Fruit fly (Drosophila melanogaster) whole organism, embryonic: ENCODE results near the gene sll.

Experiments used
- B-H2 ChIP-seq: fragments of 200-800 bp; sonication (Bioruptor generic); optimal IDR thresholded peaks from 2 replicates; lab custom pipeline; 2018; ENCODE audit warnings: missing biosample characterization, mild to moderate bottlenecking, missing genetic modification characterization
- CG10321 ChIP-seq: fragments of 200-800 bp; sonication (Bioruptor generic); IDR thresholded peaks from 2 replicates; pipeline ENCODE4 v1.3.6; 2022; ENCODE audit warnings: missing biosample characterization, missing genetic modification characterization
- CG11247 ChIP-seq: fragments of 200-800 bp; sonication (Bioruptor generic); IDR thresholded peaks from 2 replicates; pipeline ENCODE4 v1.3.6; 2022; ENCODE audit warnings: missing biosample characterization, missing genetic modification characterization
- CG1233 ChIP-seq: fragments of 200-800 bp; sonication (Bioruptor generic); optimal IDR thresholded peaks from 4 replicates; lab custom pipeline; 2018; ENCODE audit warnings: missing biosample characterization, mild to moderate bottlenecking, missing genetic modification characterization
- CG14667 ChIP-seq: fragments of 200-800 bp; sonication (Bioruptor generic); IDR thresholded peaks from 2 replicates; pipeline ENCODE4 v1.3.6; 2022; ENCODE audit warnings: missing biosample characterization, missing genetic modification characterization
- CG15696 ChIP-seq: fragments of 200-800 bp; sonication (Bioruptor generic); optimal IDR thresholded peaks from 2 replicates; lab custom pipeline; 2019; ENCODE audit warnings: missing biosample characterization, mild to moderate bottlenecking, missing genetic modification characterization, moderate library complexity
- CG17568 ChIP-seq: fragments of 200-800 bp; sonication (Bioruptor generic); optimal IDR thresholded peaks from 2 replicates; lab custom pipeline; 2018; ENCODE audit warnings: missing biosample characterization, mild to moderate bottlenecking, missing genetic modification characterization, moderate library complexity
- CG2129 ChIP-seq: fragments of 200-800 bp; sonication (Bioruptor generic); IDR thresholded peaks from 2 replicates; pipeline ENCODE4 v1.3.6; 2022; ENCODE audit warnings: missing biosample characterization, missing genetic modification characterization; ENCODE audit not compliant: partially characterized antibody
- CG31224 ChIP-seq: fragments of 200-800 bp; sonication (Bioruptor generic); IDR thresholded peaks from 2 replicates; pipeline ENCODE4 v1.3.6; 2022; ENCODE audit warnings: missing biosample characterization, missing genetic modification characterization
- CG3163 ChIP-seq: fragments of 200-800 bp; sonication (Bioruptor generic); optimal IDR thresholded peaks from 3 replicates; lab custom pipeline; 2016; ENCODE audit warnings: missing biosample characterization, missing genetic modification characterization
- CG32767 ChIP-seq: fragments of 200-800 bp; sonication (Bioruptor generic); IDR thresholded peaks from 2 replicates; pipeline ENCODE4 v1.3.6; 2022; ENCODE audit warnings: missing biosample characterization, missing genetic modification characterization
- CG3407 ChIP-seq: fragments of 200-800 bp; sonication (Bioruptor generic); optimal IDR thresholded peaks from 2 replicates; lab custom pipeline; 2018; ENCODE audit warnings: missing biosample characterization, mild to moderate bottlenecking, missing genetic modification characterization
- CG4282 ChIP-seq: fragments of 200-800 bp; sonication (Bioruptor generic); optimal IDR thresholded peaks from 2 replicates; lab custom pipeline; 2016; ENCODE audit warnings: missing biosample characterization, missing genetic modification characterization
- CG4424 ChIP-seq: fragments of 200-800 bp; sonication (Bioruptor generic); optimal IDR thresholded peaks from 3 replicates; lab custom pipeline; 2016; ENCODE audit warnings: missing biosample characterization, missing genetic modification characterization
- CG5245 ChIP-seq: fragments of 200-800 bp; sonication (Bioruptor generic); optimal IDR thresholded peaks from 3 replicates; lab custom pipeline; 2016; ENCODE audit warnings: missing biosample characterization, missing genetic modification characterization
- CG6791 ChIP-seq: fragments of 200-800 bp; sonication (Bioruptor generic); IDR thresholded peaks from 3 replicates; pipeline ENCODE4 v1.3.6; 2022; ENCODE audit warnings: missing biosample characterization, missing genetic modification characterization; ENCODE audit not compliant: partially characterized antibody
- CG7745 ChIP-seq: fragments of 200-800 bp; sonication (Bioruptor generic); optimal IDR thresholded peaks from 2 replicates; lab custom pipeline; 2018; ENCODE audit warnings: missing biosample characterization, mild to moderate bottlenecking, missing genetic modification characterization, moderate library complexity
- CG7839 ChIP-seq: fragments of 200-800 bp; sonication (Bioruptor generic); optimal IDR thresholded peaks from 3 replicates; lab custom pipeline; 2018; ENCODE audit warnings: missing biosample characterization, mild to moderate bottlenecking, missing genetic modification characterization, moderate library complexity
- CG9817 ChIP-seq: fragments of 200-800 bp; sonication (Bioruptor generic); optimal IDR thresholded peaks from 2 replicates; lab custom pipeline; 2018; ENCODE audit warnings: missing biosample characterization, mild to moderate bottlenecking, missing genetic modification characterization, moderate library complexity
- Dad ChIP-seq: fragments of 200-800 bp; sonication (Bioruptor generic); optimal IDR thresholded peaks from 3 replicates; lab custom pipeline; 2016; ENCODE audit warnings: missing biosample characterization, missing genetic modification characterization
- Eip74EF ChIP-seq, 2 experiments: fragments of 200-800 bp in 1 of 2; fragments of >200 bp in 1 of 2; sonication (Bioruptor generic) in 1 of 2; optimal IDR thresholded peaks; 2 replicates each; lab custom pipeline; 2017 to 2019; ENCODE audit warnings: missing biosample characterization in 2 of 2, missing genetic modification characterization in 2 of 2, mild to moderate bottlenecking in 1 of 2, moderate library complexity in 1 of 2
- Ets65A ChIP-seq: fragments of 200-800 bp; sonication (Bioruptor generic); peaks from one replicate; lab custom pipeline; 2016; ENCODE audit warnings: missing biosample characterization, missing genetic modification characterization
- Hr39 ChIP-seq: fragments of >200 bp; optimal IDR thresholded peaks from 2 replicates; lab custom pipeline; 2017
- Lim3 ChIP-seq: fragments of 200-800 bp; sonication (Bioruptor generic); IDR thresholded peaks from 2 replicates; pipeline ENCODE4 v1.3.6; 2022; ENCODE audit warnings: missing biosample characterization, missing genetic modification characterization
- Opbp ChIP-seq: fragments of 200-800 bp; sonication (Bioruptor generic); IDR thresholded peaks from 3 replicates; pipeline ENCODE4 v1.3.6; 2022; ENCODE audit warnings: missing biosample characterization, missing genetic modification characterization; ENCODE audit not compliant: partially characterized antibody
- Rx ChIP-seq: fragments of 200-800 bp; sonication (Bioruptor generic); IDR thresholded peaks from 2 replicates; pipeline ENCODE4 v1.3.6; 2022; ENCODE audit warnings: missing biosample characterization, missing genetic modification characterization
- caup ChIP-seq: fragments of 200-800 bp; sonication (Bioruptor generic); optimal IDR thresholded peaks from 3 replicates; lab custom pipeline; 2017; ENCODE audit warnings: missing biosample characterization, mild to moderate bottlenecking, missing genetic modification characterization, moderate library complexity; ENCODE audit not compliant: severe bottlenecking
- chm ChIP-seq: fragments of 200-800 bp; sonication (Bioruptor generic); IDR thresholded peaks from 2 replicates; pipeline ENCODE4 v1.3.6; 2022; ENCODE audit warnings: missing biosample characterization, missing genetic modification characterization
- da ChIP-seq: fragments of 200-800 bp; sonication (Bioruptor generic); optimal IDR thresholded peaks from 2 replicates; lab custom pipeline; 2016; ENCODE audit warnings: missing biosample characterization, missing genetic modification characterization
- dm ChIP-seq: fragments of 200-800 bp; sonication (Bioruptor generic); optimal IDR thresholded peaks from 3 replicates; lab custom pipeline; 2016; ENCODE audit warnings: missing biosample characterization, missing genetic modification characterization
- dmrt99B ChIP-seq: fragments of 200-800 bp; sonication (Bioruptor generic); optimal IDR thresholded peaks from 2 replicates; lab custom pipeline; 2018; ENCODE audit warnings: missing biosample characterization, mild to moderate bottlenecking, missing genetic modification characterization, moderate library complexity
- dpn ChIP-seq, 2 experiments: fragments of 200-800 bp; sonication (Bioruptor generic); optimal IDR thresholded peaks; 3 replicates each; lab custom pipeline; 2016; ENCODE audit warnings: missing biosample characterization in 2 of 2, missing genetic modification characterization in 2 of 2
- h ChIP-seq: fragments of >200 bp; optimal IDR thresholded peaks from 2 replicates; lab custom pipeline; 2017
- hth ChIP-seq: fragments of >200 bp; optimal IDR thresholded peaks from 2 replicates; lab custom pipeline; 2017; ENCODE audit warnings: inconsistent platforms
- inv ChIP-seq: fragments of 200-800 bp; sonication (Bioruptor generic); IDR thresholded peaks from 2 replicates; pipeline ENCODE4 v1.3.6; 2022; ENCODE audit warnings: missing biosample characterization, missing genetic modification characterization; ENCODE audit not compliant: partially characterized antibody
- jumu ChIP-seq: fragments of 200-800 bp; sonication (Bioruptor generic); optimal IDR thresholded peaks from 3 replicates; lab custom pipeline; 2016; ENCODE audit warnings: missing biosample characterization, missing genetic modification characterization
- kah ChIP-seq: fragments of 200-800 bp; sonication (Bioruptor generic); optimal IDR thresholded peaks from 2 replicates; lab custom pipeline; 2018; ENCODE audit warnings: missing biosample characterization, mild to moderate bottlenecking, missing genetic modification characterization
- kni ChIP-seq: fragments of 200-800 bp; sonication (Bioruptor generic); optimal IDR thresholded peaks from 3 replicates; lab custom pipeline; 2017; ENCODE audit warnings: mild to moderate bottlenecking, missing biosample characterization, missing genetic modification reagents, missing genetic modification characterization
- nerfin-2 ChIP-seq: fragments of 200-800 bp; sonication (Bioruptor generic); IDR thresholded peaks from 2 replicates; pipeline ENCODE4 v1.3.6; 2022; ENCODE audit warnings: missing biosample characterization, missing genetic modification characterization; ENCODE audit not compliant: partially characterized antibody
- pnt ChIP-seq: fragments of 200-800 bp; sonication (Bioruptor generic); optimal IDR thresholded peaks from 3 replicates; lab custom pipeline; 2016; ENCODE audit warnings: missing biosample characterization, missing genetic modification characterization
- sc ChIP-seq, 3 experiments: fragments of >200 bp in 2 of 3; fragments of 200-800 bp in 1 of 3; sonication (Bioruptor generic) in 1 of 3; optimal IDR thresholded peaks; 2 replicates in 2 of 3; 3 replicates in 1 of 3; lab custom pipeline; 2017; ENCODE audit warnings: mild to moderate bottlenecking in 1 of 3, missing biosample characterization in 1 of 3, missing genetic modification characterization in 1 of 3, missing genetic modification reagents in 1 of 3
- scrt ChIP-seq: fragments of 200-800 bp; sonication (Bioruptor generic); optimal IDR thresholded peaks from 2 replicates; lab custom pipeline; 2018; ENCODE audit warnings: missing biosample characterization, mild to moderate bottlenecking, missing genetic modification characterization, moderate library complexity
- seq ChIP-seq: fragments of 200-800 bp; sonication (Bioruptor generic); IDR thresholded peaks from 2 replicates; pipeline ENCODE4 v1.3.6; 2022; ENCODE audit warnings: missing biosample characterization, missing genetic modification characterization
- shn ChIP-seq: fragments of 200-800 bp; sonication (Bioruptor generic); optimal IDR thresholded peaks from 3 replicates; lab custom pipeline; 2016; ENCODE audit warnings: missing biosample characterization, missing genetic modification characterization
- tna ChIP-seq: fragments of 200-800 bp; sonication (Bioruptor generic); IDR thresholded peaks from 2 replicates; pipeline ENCODE4 v1.3.6; 2022; ENCODE audit warnings: missing biosample characterization, missing genetic modification characterization; ENCODE audit not compliant: partially characterized antibody
- trem ChIP-seq: fragments of 200-800 bp; optimal IDR thresholded peaks from 3 replicates; lab custom pipeline; 2019; ENCODE audit warnings: missing biosample characterization, mild to moderate bottlenecking, missing genetic modification characterization, moderate library complexity
- twi ChIP-seq: fragments of 200-800 bp; optimal IDR thresholded peaks from 2 replicates; lab custom pipeline; 2019; ENCODE audit warnings: missing biosample characterization, mild to moderate bottlenecking, missing genetic modification characterization, moderate library complexity
- unpg ChIP-seq: fragments of 200-800 bp; sonication (Bioruptor generic); optimal IDR thresholded peaks from 3 replicates; lab custom pipeline; 2018; ENCODE audit warnings: missing biosample characterization, mild to moderate bottlenecking, missing genetic modification characterization, moderate library complexity
- zen2 ChIP-seq: fragments of 200-800 bp; sonication (Bioruptor generic); IDR thresholded peaks from 3 replicates; pipeline ENCODE4 v1.3.6; 2022; ENCODE audit warnings: missing biosample characterization, missing genetic modification characterization; ENCODE audit not compliant: partially characterized antibody

sll gene

DNA sequence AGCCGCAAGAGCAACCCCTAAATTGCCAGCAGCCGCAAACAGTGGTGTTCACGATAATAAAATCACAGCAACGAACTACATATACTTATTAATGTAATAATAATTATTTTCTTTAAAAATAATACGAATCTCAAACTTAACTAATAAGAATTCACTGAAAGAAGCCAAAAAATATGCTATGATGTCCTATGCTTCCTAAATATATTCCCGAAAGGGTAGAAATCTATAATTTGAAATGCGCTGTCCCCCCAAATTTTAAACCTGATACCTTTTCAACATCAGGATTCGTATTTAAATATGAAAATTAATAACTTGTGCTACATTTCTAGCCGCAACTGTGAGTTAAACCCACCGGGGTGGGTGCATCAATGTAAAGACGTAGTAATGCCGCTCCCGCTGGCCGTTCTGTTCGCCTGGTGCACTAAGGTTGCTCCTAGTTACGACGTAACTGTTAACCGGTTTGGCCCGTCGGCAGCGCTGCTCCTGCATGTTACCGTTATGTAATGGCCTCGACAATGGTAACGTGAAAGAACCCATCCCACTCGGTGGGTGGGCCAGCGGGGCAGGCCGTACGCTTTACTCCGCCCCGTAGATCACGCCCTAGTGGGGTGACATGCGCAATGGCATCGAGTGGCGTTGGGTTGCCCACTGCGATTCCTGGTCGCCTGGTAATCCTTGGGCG lies 1.6 kb upstream of the sll start:
- TF ChIP-seq twi (tag; lab: Kevin White, UChicago): no peak
- no peak for TF ChIP-seq CG4282 (GFP tag; lab: Kevin White, UChicago)
- TF ChIP-seq CG2129 (GFP tag; lab: Robert Waterston, UW): no peak
- peak; percentile 71 for TF ChIP-seq kah (GFP tag; lab: Kevin White, UChicago)
- peak; percentile 56; the same call in 1 of the 2 replicates for TF ChIP-seq CG32767
- peak; percentile 65 for TF ChIP-seq Ets65A (GFP tag; lab: Kevin White, UChicago)
- no peak for TF ChIP-seq sc (optimal IDR thresholded peaks at IDR 0.05; lab: Kevin White, UChicago)
- peak; percentile 77 for TF ChIP-seq sc (GFP tag; optimal IDR thresholded peaks at IDR 0.05; lab: Kevin White, UChicago)
- TF ChIP-seq chm (GFP tag; lab: Robert Waterston, UW): no peak
- TF ChIP-seq CG5245 (GFP tag; lab: Kevin White, UChicago): no peak
- TF ChIP-seq Dad (GFP tag; lab: Kevin White, UChicago): no peak
- peak; percentile 87 for TF ChIP-seq dmrt99B (tag; lab: Kevin White, UChicago)
- peak; percentile 98 for TF ChIP-seq CG31224 (GFP tag; lab: Robert Waterston, UW)
- TF ChIP-seq dm: no peak
- peak; percentile 37 to 61 for TF ChIP-seq dpn (GFP tag; optimal IDR thresholded peaks at IDR 0.05; lab: Kevin White, UChicago)
- TF ChIP-seq CG7839 (tag; lab: Kevin White, UChicago): peak; percentile 90
- TF ChIP-seq da (GFP tag; lab: Kevin White, UChicago): no peak
- peak; percentile 95 for TF ChIP-seq kni
- peak; percentile 82 for TF ChIP-seq CG4424 (GFP tag; lab: Kevin White, UChicago)
- TF ChIP-seq nerfin-2 (GFP tag; lab: Robert Waterston, UW): no peak
- no peak for TF ChIP-seq pnt (GFP tag; lab: Kevin White, UChicago)
- TF ChIP-seq jumu (GFP tag; lab: Kevin White, UChicago): no peak
- no peak for TF ChIP-seq CG6791
- no peak for TF ChIP-seq h (lab: Kevin White, UChicago)
- peak; percentile 75 for TF ChIP-seq CG3407 (GFP tag; lab: Kevin White, UChicago)
- TF ChIP-seq CG17568 (GFP tag; lab: Kevin White, UChicago): peak; percentile 79
- TF ChIP-seq scrt (GFP tag; lab: Kevin White, UChicago): peak; percentile 84
- peak; percentile 88 for TF ChIP-seq CG1233 (GFP tag; lab: Kevin White, UChicago)
- no peak for TF ChIP-seq shn (GFP tag; lab: Kevin White, UChicago)
- peak; percentile 95 for TF ChIP-seq CG15696 (tag; lab: Kevin White, UChicago)
- TF ChIP-seq zen2 (GFP tag; lab: Robert Waterston, UW): no peak
- TF ChIP-seq Eip74EF (GFP tag; optimal IDR thresholded peaks at IDR 0.05; lab: Kevin White, UChicago): peak in 1 of 2 experiments; percentile 81
- no peak for TF ChIP-seq CG11247 (GFP tag; lab: Robert Waterston, UW)
- TF ChIP-seq CG7745 (tag; lab: Kevin White, UChicago): no peak
- peak; percentile 77 for TF ChIP-seq caup (GFP tag; lab: Kevin White, UChicago)
- peak; percentile 9 for TF ChIP-seq B-H2 (GFP tag; lab: Kevin White, UChicago)
- peak; percentile 71 for TF ChIP-seq unpg (GFP tag; lab: Kevin White, UChicago)
- TF ChIP-seq Lim3 (GFP tag; lab: Robert Waterston, UW): no peak
- TF ChIP-seq CG14667: peak; percentile 22; the same call in 1 of the 2 replicates
- TF ChIP-seq seq (GFP tag; lab: Robert Waterston, UW): peak; percentile 46; the same call in 1 of the 2 replicates
- TF ChIP-seq Opbp (GFP tag; lab: Robert Waterston, UW): peak; percentile 46; the same call in 1 of the 3 replicates
- TF ChIP-seq Hr39 (lab: Kevin White, UChicago): no peak
- no peak for TF ChIP-seq hth (lab: Kevin White, UChicago)
- TF ChIP-seq CG9817: peak; percentile 70
- no peak for TF ChIP-seq tna (GFP tag; lab: Robert Waterston, UW)
- peak; percentile 39; the same call in 1 of the 2 replicates for TF ChIP-seq Rx (GFP tag; lab: Robert Waterston, UW)
- no peak for TF ChIP-seq inv (GFP tag; lab: Robert Waterston, UW)
- TF ChIP-seq CG3163: no peak
- TF ChIP-seq CG10321 (GFP tag; lab: Robert Waterston, UW): no peak
- TF ChIP-seq trem (tag; lab: Kevin White, UChicago): peak; percentile 82
